Worm (Caenorhabditis elegans): ENCODE measurements around the gene ttm-1.

DNA sequence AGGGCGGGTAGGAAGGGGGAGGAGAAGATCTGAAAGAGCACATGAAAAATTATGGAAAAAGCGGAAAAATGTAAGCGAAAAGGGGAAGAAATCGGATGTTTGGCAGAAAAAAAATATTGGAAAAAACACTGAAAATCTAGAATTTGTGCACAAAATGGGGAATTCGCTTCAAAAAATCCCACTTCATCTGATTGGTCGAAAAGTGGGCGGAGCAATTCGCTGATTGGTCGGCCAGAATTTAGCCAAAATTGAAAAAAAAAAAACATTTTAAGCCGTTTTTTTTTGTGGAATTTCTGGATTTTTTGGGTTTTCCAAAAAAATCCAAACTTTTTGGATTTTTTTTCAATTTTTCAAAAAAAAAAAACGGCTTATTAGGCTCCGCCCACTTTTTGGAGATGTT is 46.0 kb downstream of the ttm-1 start:
- TF ChIP-seq nfya-1 (tag; optimal IDR thresholded peaks at IDR 0.05; ENCODE audit: borderline replicate concordance, insufficient read depth) (no peak), dpl-1 (GFP tag; optimal IDR thresholded peaks at IDR 0.05) (no peak), rec-8 (tag; optimal IDR thresholded peaks at IDR 0.05) (no peak), T07F8.4 (tag; optimal IDR thresholded peaks at IDR 0.05) (no peak), T26A5.8 (tag; optimal IDR thresholded peaks at IDR 0.05) (no peak), aptf-3 (GFP tag; IDR thresholded peaks at IDR 0.05) (no peak), ets-4 (GFP tag; optimal IDR thresholded peaks at IDR 0.05) (no peak), Y53G8AR.9 (GFP tag; conservative IDR thresholded peaks at IDR 0.05) (no peak), ztf-18 (tag; optimal IDR thresholded peaks at IDR 0.05) (no peak), madf-10 (tag; optimal IDR thresholded peaks at IDR 0.05) (no peak), ceh-27 (GFP tag; optimal IDR thresholded peaks at IDR 0.05) (no peak), hlh-26 (GFP tag; conservative IDR thresholded peaks at IDR 0.05) (no peak)

Data from whole organism, young adult.